Fruit fly (Drosophila melanogaster) whole organism, embryonic: ENCODE results near the gene Gad1.
A peak's percentile ranks its signal among the peaks of the same experiment; 100 is the strongest.

ENCODE experiments used
- Aef1 ChIP-seq: fragments of 200-800 bp; sonication (Bioruptor generic); IDR thresholded peaks from 3 replicates; pipeline ENCODE4 v1.3.6; 2022; ENCODE audit warnings: missing biosample characterization, missing genetic modification characterization
- Asciz ChIP-seq: fragments of 200-800 bp; sonication (Bioruptor generic); optimal IDR thresholded peaks from 2 replicates; lab custom pipeline; 2017; ENCODE audit warnings: missing biosample characterization, mild to moderate bottlenecking, missing genetic modification characterization, missing genetic modification reagents
- CG10267 ChIP-seq: fragments of 200-800 bp; sonication (Bioruptor generic); optimal IDR thresholded peaks from 2 replicates; lab custom pipeline; 2018; ENCODE audit warnings: missing biosample characterization, mild to moderate bottlenecking, missing genetic modification characterization, moderate library complexity
- CG12071 ChIP-seq: fragments of 200-800 bp; sonication (Bioruptor generic); optimal IDR thresholded peaks from 3 replicates; lab custom pipeline; 2018; ENCODE audit warnings: missing biosample characterization, mild to moderate bottlenecking, missing genetic modification characterization
- CG13287 ChIP-seq: fragments of 200-800 bp; sonication (Bioruptor generic); IDR thresholded peaks from 2 replicates; pipeline ENCODE4 v1.3.6; 2022; ENCODE audit warnings: missing biosample characterization, missing genetic modification characterization; ENCODE audit not compliant: partially characterized antibody
- CG1602 ChIP-seq: fragments of 200-800 bp; sonication (Bioruptor generic); optimal IDR thresholded peaks from 3 replicates; lab custom pipeline; 2016; ENCODE audit warnings: missing biosample characterization, missing genetic modification characterization
- CG16815 ChIP-seq: fragments of 200-800 bp; sonication (Bioruptor generic); optimal IDR thresholded peaks from 3 replicates; lab custom pipeline; 2017; ENCODE audit warnings: missing biosample characterization, mild to moderate bottlenecking, missing genetic modification characterization
- CG18011 ChIP-seq: fragments of 200-800 bp; sonication (Bioruptor generic); optimal IDR thresholded peaks from 2 replicates; lab custom pipeline; 2017; ENCODE audit warnings: missing biosample characterization, missing genetic modification characterization, mild to moderate bottlenecking, moderate library complexity, missing genotype
- CG2875 ChIP-seq: fragments of 200-800 bp; sonication (Bioruptor generic); optimal IDR thresholded peaks from 2 replicates; lab custom pipeline; 2017; ENCODE audit warnings: missing biosample characterization, mild to moderate bottlenecking, missing genetic modification characterization, missing genetic modification reagents
- CG30020 ChIP-seq: fragments of 200-800 bp; optimal IDR thresholded peaks from 2 replicates; lab custom pipeline; 2019; ENCODE audit warnings: missing biosample characterization, mild to moderate bottlenecking, missing genetic modification characterization, moderate library complexity
- CG31388 ChIP-seq: fragments of 200-800 bp; sonication (Bioruptor generic); optimal IDR thresholded peaks from 2 replicates; lab custom pipeline; 2016; ENCODE audit warnings: missing biosample characterization, missing genetic modification characterization
- CG3281 ChIP-seq: fragments of 200-800 bp; sonication (Bioruptor generic); optimal IDR thresholded peaks from 3 replicates; lab custom pipeline; 2017; ENCODE audit warnings: missing biosample characterization, mild to moderate bottlenecking, missing genetic modification characterization
- CG34224 ChIP-seq: fragments of 200-800 bp; sonication (Bioruptor generic); IDR thresholded peaks from 3 replicates; pipeline ENCODE4 v1.3.6; 2022; ENCODE audit warnings: missing biosample characterization, missing genetic modification characterization; ENCODE audit not compliant: partially characterized antibody
- CG34422 ChIP-seq: fragments of 200-800 bp; sonication (Bioruptor generic); IDR thresholded peaks from 3 replicates; pipeline ENCODE4 v1.3.6; 2022; ENCODE audit warnings: missing biosample characterization, missing genetic modification characterization
- CG5245 ChIP-seq: fragments of 200-800 bp; sonication (Bioruptor generic); optimal IDR thresholded peaks from 3 replicates; lab custom pipeline; 2016; ENCODE audit warnings: missing biosample characterization, missing genetic modification characterization
- CG6175 ChIP-seq: fragments of 200-800 bp; sonication (Bioruptor generic); IDR thresholded peaks from 3 replicates; pipeline ENCODE4 v1.3.6; 2022; ENCODE audit warnings: missing biosample characterization, missing genetic modification characterization
- CG6813 ChIP-seq: fragments of 200-800 bp; sonication (Bioruptor generic); optimal IDR thresholded peaks from 2 replicates; lab custom pipeline; 2017; ENCODE audit warnings: missing biosample characterization, missing genetic modification characterization, mild to moderate bottlenecking, moderate library complexity, missing genetic modification reagents
- CG7271 ChIP-seq: fragments of 200-800 bp; sonication (Bioruptor generic); optimal IDR thresholded peaks from 2 replicates; lab custom pipeline; 2018; ENCODE audit warnings: missing biosample characterization, mild to moderate bottlenecking, missing genetic modification characterization, moderate library complexity
- CG7556 ChIP-seq: fragments of 200-800 bp; sonication (Bioruptor generic); optimal IDR thresholded peaks from 2 replicates; lab custom pipeline; 2017; ENCODE audit warnings: missing biosample characterization, mild to moderate bottlenecking, missing genetic modification characterization
- CG7928 ChIP-seq: fragments of 200-800 bp; sonication (Bioruptor generic); optimal IDR thresholded peaks from 2 replicates; lab custom pipeline; 2017; ENCODE audit warnings: missing biosample characterization, mild to moderate bottlenecking, missing genetic modification characterization
- CG7963 ChIP-seq: fragments of 200-800 bp; sonication (Bioruptor generic); IDR thresholded peaks from 3 replicates; pipeline ENCODE4 v1.3.6; 2022; ENCODE audit warnings: missing biosample characterization, missing genetic modification characterization; ENCODE audit not compliant: partially characterized antibody
- CG8281 ChIP-seq: fragments of 200-800 bp; sonication (Bioruptor generic); optimal IDR thresholded peaks from 2 replicates; lab custom pipeline; 2018; ENCODE audit warnings: missing biosample characterization, mild to moderate bottlenecking, missing genetic modification characterization, moderate library complexity
- Doc2 ChIP-seq: fragments of 200-800 bp; sonication (Bioruptor generic); IDR thresholded peaks from 2 replicates; pipeline ENCODE4 v1.3.6; 2022; ENCODE audit warnings: missing biosample characterization, missing genetic modification characterization
- E2f2 ChIP-seq: fragments of 200-800 bp; sonication (Bioruptor generic); IDR thresholded peaks from 2 replicates; pipeline ENCODE4 v1.3.6; 2022; ENCODE audit warnings: missing biosample characterization, missing genetic modification characterization
- Gug ChIP-seq: fragments of 200-800 bp; sonication (Bioruptor generic); IDR thresholded peaks from 4 replicates; pipeline ENCODE4 v1.3.6; 2022; ENCODE audit warnings: missing biosample characterization, missing genetic modification characterization
- Hr3 ChIP-seq: fragments of 200-800 bp; sonication (Bioruptor generic); optimal IDR thresholded peaks from 3 replicates; lab custom pipeline; 2016; ENCODE audit warnings: missing biosample characterization, missing genetic modification characterization
- Lhr ChIP-seq: fragments of 200-800 bp; sonication (Bioruptor generic); optimal IDR thresholded peaks from 3 replicates; lab custom pipeline; 2017; ENCODE audit warnings: mild to moderate bottlenecking, missing biosample characterization, missing genetic modification reagents, missing genetic modification characterization
- Max ChIP-seq: fragments of 200-800 bp; sonication (Bioruptor generic); optimal IDR thresholded peaks from 2 replicates; lab custom pipeline; 2016; ENCODE audit warnings: missing biosample characterization, mild to moderate bottlenecking, missing genetic modification characterization
- NFAT ChIP-seq: fragments of 200-800 bp; sonication (Bioruptor generic); IDR thresholded peaks from 2 replicates; pipeline ENCODE4 v1.3.6; 2022; ENCODE audit warnings: missing biosample characterization, missing genetic modification characterization
- Ptx1 ChIP-seq: fragments of 200-800 bp; sonication (Bioruptor generic); IDR thresholded peaks from 2 replicates; pipeline ENCODE4 v1.3.6; 2022; ENCODE audit warnings: missing biosample characterization, missing genetic modification characterization
- Sox100B ChIP-seq: fragments of 200-800 bp; sonication (Bioruptor generic); optimal IDR thresholded peaks from 3 replicates; lab custom pipeline; 2018; ENCODE audit warnings: missing biosample characterization, mild to moderate bottlenecking, missing genetic modification characterization
- Xbp1 ChIP-seq: fragments of 200-800 bp; sonication (Bioruptor generic); optimal IDR thresholded peaks from 3 replicates; lab custom pipeline; 2016; ENCODE audit warnings: missing biosample characterization, mild to moderate bottlenecking, missing genetic modification characterization
- ab ChIP-seq: fragments of 200-800 bp; sonication (Bioruptor generic); optimal IDR thresholded peaks from 2 replicates; lab custom pipeline; 2016; ENCODE audit warnings: missing biosample characterization, missing genetic modification characterization
- bcd ChIP-seq: fragments of 200-800 bp; sonication (Bioruptor generic); optimal IDR thresholded peaks from 2 replicates; lab custom pipeline; 2017; ENCODE audit warnings: missing biosample characterization, mild to moderate bottlenecking, missing genetic modification characterization
- btn ChIP-seq: fragments of 200-800 bp; sonication (Bioruptor generic); optimal IDR thresholded peaks from 2 replicates; lab custom pipeline; 2016; ENCODE audit warnings: missing biosample characterization, missing genetic modification characterization
- dpn ChIP-seq, 2 experiments: fragments of 200-800 bp; sonication (Bioruptor generic); optimal IDR thresholded peaks; 3 replicates each; lab custom pipeline; 2016; ENCODE audit warnings: missing biosample characterization in 2 of 2, missing genetic modification characterization in 2 of 2
- ftz-f1 ChIP-seq: fragments of 200-800 bp; sonication (Bioruptor generic); optimal IDR thresholded peaks from 2 replicates; lab custom pipeline; 2016; ENCODE audit warnings: missing biosample characterization, missing genetic modification characterization
- grn ChIP-seq: fragments of 200-800 bp; sonication (Bioruptor generic); optimal IDR thresholded peaks from 3 replicates; lab custom pipeline; 2017; ENCODE audit warnings: missing biosample characterization, missing genetic modification characterization
- gsb ChIP-seq: fragments of 200-800 bp; sonication (Bioruptor generic); IDR thresholded peaks from 2 replicates; pipeline ENCODE4 v1.3.6; 2022; ENCODE audit warnings: missing biosample characterization, missing genetic modification characterization
- hbn ChIP-seq: fragments of 200-800 bp; sonication (Bioruptor generic); IDR thresholded peaks from 2 replicates; pipeline ENCODE4 v1.3.6; 2022; ENCODE audit warnings: missing biosample characterization, missing genetic modification characterization; ENCODE audit not compliant: partially characterized antibody
- nau ChIP-seq: fragments of 200-800 bp; sonication (Bioruptor generic); optimal IDR thresholded peaks from 3 replicates; lab custom pipeline; 2017; ENCODE audit warnings: missing biosample characterization, mild to moderate bottlenecking, missing genetic modification characterization, missing genetic modification reagents
- onecut ChIP-seq: fragments of 200-800 bp; sonication (Bioruptor generic); IDR thresholded peaks from 2 replicates; pipeline ENCODE4 v1.3.6; 2022; ENCODE audit warnings: missing biosample characterization, missing genetic modification characterization
- run ChIP-seq: fragments of 200-800 bp; sonication (Bioruptor generic); optimal IDR thresholded peaks from 3 replicates; lab custom pipeline; 2018; ENCODE audit warnings: missing biosample characterization, mild to moderate bottlenecking, missing genetic modification characterization
- sisA ChIP-seq: fragments of 200-800 bp; sonication (Bioruptor generic); IDR thresholded peaks from 2 replicates; pipeline ENCODE4 v1.3.6; 2022; ENCODE audit warnings: missing biosample characterization, missing genetic modification characterization
- trem ChIP-seq: fragments of 200-800 bp; optimal IDR thresholded peaks from 3 replicates; lab custom pipeline; 2019; ENCODE audit warnings: missing biosample characterization, mild to moderate bottlenecking, missing genetic modification characterization, moderate library complexity
- ttk ChIP-seq: fragments of 200-800 bp; sonication (Bioruptor generic); IDR thresholded peaks from 2 replicates; pipeline ENCODE4 v2.1.2; 2022; ENCODE audit warnings: missing biosample characterization, missing genetic modification characterization
- usp ChIP-seq: fragments of >200 bp; optimal IDR thresholded peaks from 2 replicates; lab custom pipeline; 2017; ENCODE audit warnings: missing biosample characterization, missing genetic modification characterization
- wor ChIP-seq: fragments of 200-800 bp; sonication (Bioruptor generic); IDR thresholded peaks from 2 replicates; pipeline ENCODE4 v1.3.6; 2022; ENCODE audit warnings: missing biosample characterization, missing genetic modification characterization
- zen2 ChIP-seq: fragments of 200-800 bp; sonication (Bioruptor generic); IDR thresholded peaks from 3 replicates; pipeline ENCODE4 v1.3.6; 2022; ENCODE audit warnings: missing biosample characterization, missing genetic modification characterization; ENCODE audit not compliant: partially characterized antibody

Gene Gad1

dm6 chr3L:4040247-4040925 is 48.2 kb downstream of the Gad1 start, which contains the start of the genes CG11593 and Rcd5 (continued):
- TF ChIP-seq dpn (GFP tag; optimal IDR thresholded peaks at IDR 0.05; lab: Kevin White, UChicago) (peak; percentile 32 to 79), Asciz (no peak), sisA (GFP tag; lab: Robert Waterston, UW) (peak; percentile 88), ab (GFP tag; lab: Kevin White, UChicago) (no peak), CG30020 (tag; lab: Kevin White, UChicago) (no peak), CG7271 (tag; lab: Kevin White, UChicago) (peak; percentile 61), CG5245 (GFP tag; lab: Kevin White, UChicago) (peak; percentile 24), run (no peak), Max (GFP tag; lab: Kevin White, UChicago) (peak; percentile 67), trem (tag; lab: Kevin White, UChicago) (peak; percentile 88), onecut (no peak), ttk (GFP tag; lab: Robert Waterston, UW) (peak; percentile 80), bcd (peak; percentile 86), CG31388 (GFP tag; lab: Kevin White, UChicago) (peak; percentile 6), zen2 (GFP tag; lab: Robert Waterston, UW) (no peak), gsb (GFP tag; lab: Robert Waterston, UW) (peak; percentile 42; the same call in 1 of the 2 replicates), wor (GFP tag; lab: Robert Waterston, UW) (peak; percentile 64; the same call in 1 of the 2 replicates), CG13287 (peak; percentile 38), btn (GFP tag; lab: Kevin White, UChicago) (no peak), CG18011 (no peak), CG16815 (GFP tag; lab: Kevin White, UChicago) (peak; percentile 48), CG10267 (peak; percentile 98), Lhr (GFP tag; lab: Kevin White, UChicago) (peak; percentile 81), Aef1 (GFP tag; lab: Robert Waterston, UW) (peak; percentile 90), CG7556 (GFP tag; lab: Kevin White, UChicago) (no peak), CG8281 (tag; lab: Kevin White, UChicago) (no peak), CG6813 (GFP tag; lab: Kevin White, UChicago) (no peak), Gug (GFP tag; lab: Robert Waterston, UW) (peak; percentile 85), NFAT (GFP tag; lab: Robert Waterston, UW) (peak; percentile 81), Xbp1 (peak; percentile 78), CG34224 (GFP tag; lab: Robert Waterston, UW) (0 out of 3 replicates have a peak, but pooled peaks have one; percentile 14), grn (GFP tag; lab: Kevin White, UChicago) (no peak), Doc2 (GFP tag; lab: Robert Waterston, UW) (0 out of 2 replicates have a peak, but pooled peaks have one; percentile 33), CG7928 (GFP tag; lab: Kevin White, UChicago) (peak; percentile 31), CG2875 (GFP tag; lab: Kevin White, UChicago) (no peak), nau (no peak), hbn (GFP tag; lab: Robert Waterston, UW) (no peak), Ptx1 (GFP tag; lab: Robert Waterston, UW) (peak; percentile 91), ftz-f1 (GFP tag; lab: Kevin White, UChicago) (no peak), CG1602 (peak; percentile 72), Hr3 (GFP tag; lab: Kevin White, UChicago) (peak; percentile 83), CG34422 (GFP tag; lab: Robert Waterston, UW) (peak; percentile 91), CG6175 (GFP tag; lab: Robert Waterston, UW) (peak; percentile 70; the same call in 2 of the 3 replicates), Sox100B (GFP tag; lab: Kevin White, UChicago) (no peak), E2f2 (GFP tag; lab: Robert Waterston, UW) (peak; percentile 63), CG7963 (GFP tag; lab: Robert Waterston, UW) (no peak), CG12071 (GFP tag; lab: Kevin White, UChicago) (no peak), CG3281 (no peak), usp (GFP tag; lab: Kevin White, UChicago) (no peak)
